Worm (Caenorhabditis elegans): ENCODE data around the gene ZK1127.5.

ce11 chrII:7060202-7060601 is 9.7 kb downstream of the ZK1127.5 start:
- TF ChIP-seq ama-1 (optimal IDR thresholded peaks at IDR 0.05) (no peak), pha-4 (tag; optimal IDR thresholded peaks at IDR 0.05) (peak; percentile 64), ceh-16 (tag; optimal IDR thresholded peaks at IDR 0.05) (no peak), unc-62 (GFP tag; optimal IDR thresholded peaks at IDR 0.05) (no peak), nhr-12 (tag; optimal IDR thresholded peaks at IDR 0.05) (no peak), elt-1 (tag; optimal IDR thresholded peaks at IDR 0.05) (no peak), lin-39 (tag; optimal IDR thresholded peaks at IDR 0.05) (no peak), fos-1 (tag; optimal IDR thresholded peaks at IDR 0.05) (no peak)

Data from whole organism, L3 larva.